Fruit fly (Drosophila melanogaster): Measurements from ENCODE around the gene CG12121.

The CG12121 gene

DNA sequence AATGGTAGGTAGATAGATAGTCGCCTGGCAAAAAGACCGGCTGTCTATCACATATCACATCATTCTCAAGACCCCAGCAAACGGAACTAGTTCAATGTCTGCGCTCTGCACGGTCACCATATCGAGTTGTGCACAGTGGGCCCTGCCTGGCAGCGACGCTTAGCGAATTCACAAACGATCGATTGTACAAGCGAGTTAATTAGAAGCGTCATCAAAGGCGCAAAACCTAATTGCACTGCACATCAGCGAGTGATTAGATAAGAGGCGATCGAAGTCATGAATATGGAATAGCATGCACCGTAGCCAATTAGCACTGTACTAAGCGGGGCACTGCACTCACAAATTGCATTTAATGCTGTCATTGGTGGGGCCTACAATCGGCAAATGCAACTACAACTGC lies 11.7 kb downstream of the CG12121 start (continued):
- TF ChIP-seq CG11093 (GFP tag; IDR thresholded peaks at IDR 0.05) (peak; percentile 41; the same call in 1 of the 3 replicates), ssp (GFP tag; IDR thresholded peaks at IDR 0.05) (no peak), ap (GFP tag; IDR thresholded peaks at IDR 0.05) (no peak), CG16863 (GFP tag; optimal IDR thresholded peaks at IDR 0.05) (peak; percentile 2), Camta (GFP tag; optimal IDR thresholded peaks at IDR 0.05) (no peak), wor (GFP tag; IDR thresholded peaks at IDR 0.05) (0 out of 2 replicates have a peak, but pooled peaks have one; percentile 24), CG12391 (tag; optimal IDR thresholded peaks at IDR 0.05) (peak; percentile 15), NK7.1 (GFP tag; optimal IDR thresholded peaks at IDR 0.05) (no peak), CG7556 (GFP tag; optimal IDR thresholded peaks at IDR 0.05) (no peak), CG6272 (GFP tag; IDR thresholded peaks at IDR 0.05) (0 out of 2 replicates have a peak, but pooled peaks have one; percentile 27), Rfx (GFP tag; IDR thresholded peaks at IDR 0.05) (no peak), sisA (GFP tag; IDR thresholded peaks at IDR 0.05) (0 out of 2 replicates have a peak, but pooled peaks have one; percentile 4), CG11085 (GFP tag; IDR thresholded peaks at IDR 0.05) (no peak), dysf (GFP tag; IDR thresholded peaks at IDR 0.05) (peak; percentile 45; the same call in 1 of the 3 replicates), NfI (GFP tag; optimal IDR thresholded peaks at IDR 0.05) (no peak), CG17359 (tag; optimal IDR thresholded peaks at IDR 0.05) (peak; percentile 31), en (GFP tag; optimal IDR thresholded peaks at IDR 0.05) (no peak), CG7987 (GFP tag; optimal IDR thresholded peaks at IDR 0.05) (no peak), ci (GFP tag; IDR thresholded peaks at IDR 0.05) (peak; percentile 64; the same call in 1 of the 3 replicates), gfzf (GFP tag; optimal IDR thresholded peaks at IDR 0.05) (no peak), zen (tag; optimal IDR thresholded peaks at IDR 0.05) (peak; percentile 10), Eip74EF (GFP tag; optimal IDR thresholded peaks at IDR 0.05) (no peak), her (GFP tag; optimal IDR thresholded peaks at IDR 0.05) (no peak), Hey (tag; optimal IDR thresholded peaks at IDR 0.05) (no peak), fd96Cb (tag; optimal IDR thresholded peaks at IDR 0.05) (peak; percentile 35), cas (GFP tag; IDR thresholded peaks at IDR 0.05) (no peak), grau (tag; optimal IDR thresholded peaks at IDR 0.05) (peak; percentile 80), so (GFP tag; IDR thresholded peaks at IDR 0.05) (no peak), Doc2 (GFP tag; IDR thresholded peaks at IDR 0.05) (no peak), bbx (GFP tag; IDR thresholded peaks at IDR 0.05; ENCODE audit: partially characterized antibody) (no peak), Awh (GFP tag; IDR thresholded peaks at IDR 0.05) (no peak), Drgx (GFP tag; IDR thresholded peaks at IDR 0.05) (peak; percentile 62), Ptx1 (GFP tag; IDR thresholded peaks at IDR 0.05) (peak; percentile 40; the same call in 1 of the 2 replicates), CG7357 (GFP tag; IDR thresholded peaks at IDR 0.05) (peak; percentile 34; the same call in 1 of the 3 replicates), da (GFP tag; optimal IDR thresholded peaks at IDR 0.05) (no peak), br (optimal IDR thresholded peaks at IDR 0.05) (no peak), nmo (GFP tag; optimal IDR thresholded peaks at IDR 0.05) (peak; percentile 20), ken (GFP tag; IDR thresholded peaks at IDR 0.05) (0 out of 3 replicates have a peak, but pooled peaks have one; percentile 16), phol (tag; optimal IDR thresholded peaks at IDR 0.05) (peak; percentile 23), CG6813 (GFP tag; optimal IDR thresholded peaks at IDR 0.05) (no peak), CG33213 (GFP tag; optimal IDR thresholded peaks at IDR 0.05) (no peak), CG31388 (GFP tag; optimal IDR thresholded peaks at IDR 0.05) (no peak), croc (GFP tag; conservative IDR thresholded peaks at IDR 0.05) (no peak), otp (GFP tag; IDR thresholded peaks at IDR 0.05) (0 out of 3 replicates have a peak, but pooled peaks have one; percentile 25), CG6689 (GFP tag; IDR thresholded peaks at IDR 0.05) (peak; percentile 24; the same call in 1 of the 2 replicates), dmrt11E (tag; optimal IDR thresholded peaks at IDR 0.05) (peak; percentile 33), maf-S (GFP tag; optimal IDR thresholded peaks at IDR 0.05) (no peak), btn (GFP tag; optimal IDR thresholded peaks at IDR 0.05) (peak; percentile 14), Gsc (GFP tag; IDR thresholded peaks at IDR 0.05) (peak; percentile 49; the same call in 1 of the 2 replicates), CG12769 (tag; optimal IDR thresholded peaks at IDR 0.05) (no peak), Dek (tag; optimal IDR thresholded peaks at IDR 0.05) (no peak), Med (GFP tag) (peak; percentile 81)

Measured in whole organism, embryonic.